Fruit fly (Drosophila melanogaster): ENCODE results near the gene CG45075.

Gene CG45075

DNA sequence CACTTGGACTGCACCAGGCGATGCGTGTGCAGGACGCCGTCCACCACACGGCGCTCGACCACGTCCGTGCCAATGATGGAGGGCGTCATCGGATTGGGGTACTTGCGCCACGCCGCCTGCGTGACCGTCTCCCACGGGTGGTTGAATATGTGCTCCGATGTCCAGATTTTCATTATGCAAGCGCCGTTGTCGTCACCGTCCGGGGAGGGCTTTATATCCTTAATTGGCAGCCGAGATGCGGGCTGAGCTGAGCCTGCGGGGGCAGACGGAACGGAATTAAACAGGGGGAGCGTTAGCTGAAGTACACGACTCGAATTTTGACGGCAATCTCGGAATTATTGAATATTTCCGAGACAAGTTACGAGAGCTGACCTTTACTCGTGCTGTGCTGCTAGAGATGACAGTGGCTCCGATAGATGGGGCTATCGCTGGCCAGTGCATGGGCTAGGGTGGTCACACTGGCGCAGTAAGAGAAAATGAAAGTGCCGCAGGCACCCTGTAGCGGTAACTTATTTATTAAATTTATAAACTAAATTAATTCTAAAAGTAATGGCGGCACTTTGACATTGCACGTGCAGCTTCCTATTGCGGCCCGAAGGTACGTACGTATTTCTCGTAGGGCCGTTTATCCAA is 43.6 kb upstream of the CG45075 start, which contains the start of gene IPIP (continued):
- TF ChIP-seq CG10979 (tag; optimal IDR thresholded peaks at IDR 0.05) (peak; percentile 0), HmgZ (tag; optimal IDR thresholded peaks at IDR 0.05) (peak; percentile 59), CG2120 (GFP tag; optimal IDR thresholded peaks at IDR 0.05) (peak; percentile 55), CG12659 (GFP tag; optimal IDR thresholded peaks at IDR 0.05) (peak; percentile 65), mam (GFP tag; optimal IDR thresholded peaks at IDR 0.05) (peak; percentile 52)

DNA sequence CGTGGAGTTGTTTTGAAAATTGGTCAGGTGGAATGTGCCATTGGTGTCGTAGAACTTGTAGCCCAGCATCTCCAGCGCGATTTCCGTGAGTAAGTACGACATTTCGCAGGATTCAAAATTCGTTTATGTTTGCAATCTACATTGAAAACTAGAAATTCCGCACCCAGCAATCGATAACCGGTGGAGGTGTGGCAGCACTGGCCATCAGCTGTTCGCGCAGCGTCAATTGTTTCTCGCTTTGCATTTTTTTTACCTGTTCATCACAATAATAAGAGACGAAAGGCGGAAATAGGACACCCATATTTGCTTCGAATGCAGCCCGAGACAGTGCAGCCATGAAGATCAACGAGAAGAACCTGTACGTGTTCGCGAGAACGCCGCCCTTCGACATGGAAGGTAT is 42.7 kb upstream of the CG45075 start, which contains the start of the genes CG34179 and slmo:
TSS of gene CG34179 (minus strand) at position 165 of the 400 bp plus-strand sequence.
TSS of gene slmo (minus strand) at position 165 of the 400 bp plus-strand sequence.
- TF ChIP-seq CG14710 (tag; optimal IDR thresholded peaks at IDR 0.05) (peak; percentile 99), Dp (GFP tag; optimal IDR thresholded peaks at IDR 0.05) (peak; percentile 37), CG13296 (GFP tag; optimal IDR thresholded peaks at IDR 0.05) (no peak), CG15514 (GFP tag; optimal IDR thresholded peaks at IDR 0.05) (no peak), CG13287 (GFP tag; IDR thresholded peaks at IDR 0.05; ENCODE audit: partially characterized antibody) (peak; percentile 50), CG16813 (GFP tag; IDR thresholded peaks at IDR 0.05; ENCODE audit: partially characterized antibody) (peak; percentile 22; the same call in 2 of the 3 replicates), Opbp (GFP tag; IDR thresholded peaks at IDR 0.05; ENCODE audit: partially characterized antibody) (peak; percentile 43; the same call in 1 of the 3 replicates), CG10565 (GFP tag; optimal IDR thresholded peaks at IDR 0.05) (no peak), E2f2 (GFP tag; IDR thresholded peaks at IDR 0.05) (peak; percentile 52), odd (GFP tag; optimal IDR thresholded peaks at IDR 0.05) (no peak), run (tag; optimal IDR thresholded peaks at IDR 0.05) (no peak), BEAF-32 (GFP tag; optimal IDR thresholded peaks at IDR 0.05) (peak; percentile 20), CG17328 (GFP tag; IDR thresholded peaks at IDR 0.05) (no peak), peb (GFP tag; IDR thresholded peaks at IDR 0.05) (no peak), Xrp1 (GFP tag; IDR thresholded peaks at IDR 0.05) (no peak), grau (tag; optimal IDR thresholded peaks at IDR 0.05) (no peak), Xbp1 (GFP tag; optimal IDR thresholded peaks at IDR 0.05) (no peak), ash1 (GFP tag; optimal IDR thresholded peaks at IDR 0.05) (no peak), onecut (GFP tag; IDR thresholded peaks at IDR 0.05) (peak; percentile 48; the same call in 1 of the 2 replicates), D (optimal IDR thresholded peaks at IDR 0.05) (no peak), D (GFP tag; optimal IDR thresholded peaks at IDR 0.05) (no peak), vfl (GFP tag; optimal IDR thresholded peaks at IDR 0.05) (no peak), Ada2b (GFP tag; IDR thresholded peaks at IDR 0.05) (no peak), CG11560 (tag; IDR thresholded peaks at IDR 0.05) (no peak), da (GFP tag; optimal IDR thresholded peaks at IDR 0.05) (no peak), CG15011 (GFP tag; optimal IDR thresholded peaks at IDR 0.05) (no peak), Asciz (GFP tag; optimal IDR thresholded peaks at IDR 0.05) (no peak), ERR (GFP tag; optimal IDR thresholded peaks at IDR 0.05) (no peak), stwl (tag; optimal IDR thresholded peaks at IDR 0.05) (peak; percentile 2), sima (GFP tag; optimal IDR thresholded peaks at IDR 0.05) (no peak), Sry-δ (GFP tag; optimal IDR thresholded peaks at IDR 0.05) (peak; percentile 33), CG1603 (tag; optimal IDR thresholded peaks at IDR 0.05) (peak; percentile 12), trh (GFP tag; optimal IDR thresholded peaks at IDR 0.05) (no peak), CG12071 (GFP tag; optimal IDR thresholded peaks at IDR 0.05) (no peak), jing (GFP tag; optimal IDR thresholded peaks at IDR 0.05) (no peak), CG12391 (tag; optimal IDR thresholded peaks at IDR 0.05) (no peak), kay (GFP tag; optimal IDR thresholded peaks at IDR 0.05) (no peak), CG1602 (GFP tag; optimal IDR thresholded peaks at IDR 0.05) (no peak), CG1832 (GFP tag; optimal IDR thresholded peaks at IDR 0.05) (no peak), dmrt11E (tag; optimal IDR thresholded peaks at IDR 0.05) (no peak), yki (optimal IDR thresholded peaks at IDR 0.05) (no peak), Kr (GFP tag; optimal IDR thresholded peaks at IDR 0.05) (no peak), CG30403 (GFP tag; optimal IDR thresholded peaks at IDR 0.05) (no peak), CG13424 (tag; optimal IDR thresholded peaks at IDR 0.05) (no peak)

Data from whole organism, embryonic.